Worm (Caenorhabditis elegans) whole organism, L1 larva: ENCODE results near the gene clc-23.

Experiments used
- alr-1 ChIP-seq: fragments of 200-800 bp; sonication (Bioruptor generic); optimal IDR thresholded peaks from 2 replicates; lab custom pipeline; 2018; ENCODE audit warnings: borderline replicate concordance, mild to moderate bottlenecking, missing genetic modification characterization, missing compliant biosample characterization
- ceh-8 ChIP-seq: fragments of 200-800 bp; sonication (Bioruptor generic); optimal IDR thresholded peaks from 2 replicates; lab custom pipeline; 2018; ENCODE audit warnings: mild to moderate bottlenecking, missing genetic modification characterization, moderate library complexity, missing compliant biosample characterization
- efl-1 ChIP-seq, 4 experiments: fragments of 150-350 bp; optimal IDR thresholded peaks in 3 of 4; peaks in 1 of 4; 1 replicate in 1 of 4; 2 replicates in 3 of 4; lab custom pipeline; 2014; ENCODE audit warnings: missing biosample characterization in 2 of 4, missing genetic modification characterization in 2 of 4, missing genetic modification reagents in 2 of 4
- mab-9 ChIP-seq: fragments of 200-800 bp; sonication (Bioruptor generic); IDR thresholded peaks from 2 replicates; pipeline ENCODE4 v1.3.6; 2022; ENCODE audit warnings: missing genetic modification reagents, missing genetic modification characterization, missing compliant biosample characterization
- nhr-90 ChIP-seq: sonication (generic microtip); optimal IDR thresholded peaks from 2 replicates; lab custom pipeline; 2016; ENCODE audit warnings: mild to moderate bottlenecking, missing genetic modification characterization, missing compliant biosample characterization; ENCODE audit not compliant: poor library complexity
- swsn-7 ChIP-seq: sonication (generic microtip); optimal IDR thresholded peaks from 2 replicates; lab custom pipeline; 2016; ENCODE audit warnings: missing genetic modification characterization, missing compliant biosample characterization

The clc-23 gene

ce11 chrIII:1058881-1059280, 38.1 kb downstream of the clc-23 start:
- no peak for TF ChIP-seq nhr-90
- no peak for TF ChIP-seq alr-1 (tag; lab: Kevin White, UChicago)
- TF ChIP-seq swsn-7 = no peak
- no peak for TF ChIP-seq ceh-8 (GFP tag; lab: Kevin White, UChicago)

- TF ChIP-seq efl-1 (optimal IDR thresholded peaks at IDR 0.05; lab: Kevin White, UChicago) = no peak
- TF ChIP-seq efl-1 (GFP tag; optimal IDR thresholded peaks at IDR 0.05 in 1 of 2; lab: Kevin White, UChicago) = peak in 1 of 2 experiments; percentile 66
- no peak for TF ChIP-seq mab-9 (GFP tag; lab: Robert Waterston, UW)
Observed at ce11 chrIII:1059961-1060360, 39.2 kb downstream of the clc-23 start, which contains the start of gene BE0003N10.6. Gene BE0003N10.6 (minus strand): TSS chrIII:1060061.
